Worm (Caenorhabditis elegans) whole organism, L4 larva: Measurements from ENCODE around the gene M199.8.

Experiments used
- attf-4 ChIP-seq: sonication (generic microtip); optimal IDR thresholded peaks from 3 replicates; lab custom pipeline; 2017; ENCODE audit warnings: missing biosample characterization, missing genetic modification characterization
- daf-12 ChIP-seq: fragments of 150-350 bp; optimal IDR thresholded peaks from 2 replicates; lab custom pipeline; 2014; ENCODE audit warnings: missing biosample characterization, missing genetic modification reagents, missing genetic modification characterization
- daf-8 ChIP-seq: fragments of 200-800 bp; sonication (Bioruptor generic); IDR thresholded peaks from 2 replicates; pipeline ENCODE4 v1.3.6; 2022; ENCODE audit warnings: missing genetic modification characterization, missing compliant biosample characterization
- lin-15B ChIP-seq: fragments of 150-350 bp; sonication (generic microtip); optimal IDR thresholded peaks from 3 replicates; lab custom pipeline; 2014; ENCODE audit warnings: missing biosample characterization, missing genetic modification characterization
- lsy-2 ChIP-seq, 2 experiments: fragments of 150-350 bp in 1 of 2; sonication (generic microtip) in 1 of 2; optimal IDR thresholded peaks; 2 replicates each; lab custom pipeline; 2014 to 2017; ENCODE audit warnings: missing biosample characterization in 2 of 2, missing genetic modification characterization in 2 of 2
- madf-5 ChIP-seq, 2 experiments: fragments of 200-800 bp; sonication (Bioruptor generic); IDR thresholded peaks; 2 replicates each; pipeline ENCODE4 v1.3.6; 2022; ENCODE audit warnings: missing compliant biosample characterization in 2 of 2, missing genetic modification characterization in 2 of 2
- nhr-237 ChIP-seq: sonication (generic microtip); optimal IDR thresholded peaks from 2 replicates; lab custom pipeline; 2017; ENCODE audit warnings: missing biosample characterization, missing genetic modification characterization
- pha-4 ChIP-seq, 2 experiments: fragments of 150-350 bp in 1 of 2; fragments of 200-800 bp in 1 of 2; sonication (Bioruptor generic) in 1 of 2; IDR thresholded peaks in 1 of 2; optimal IDR thresholded peaks in 1 of 2; 2 replicates each; pipeline versions ENCODE4 v1.3.6 to Lab custom; 2014 to 2022; ENCODE audit warnings: missing genetic modification characterization in 2 of 2, missing genetic modification reagents in 2 of 2, missing biosample characterization in 1 of 2, missing compliant biosample characterization in 1 of 2
- skn-1 ChIP-seq: fragments of 150-350 bp; optimal IDR thresholded peaks from 2 replicates; lab custom pipeline; 2014; ENCODE audit warnings: missing biosample characterization, missing genetic modification characterization
- unc-62 ChIP-seq, 3 experiments: fragments of 150-350 bp in 1 of 3; sonication (generic microtip); optimal IDR thresholded peaks in 2 of 3; peaks in 1 of 3; 1 replicate in 1 of 3; 2 replicates in 2 of 3; lab custom pipeline; 2014 to 2017; ENCODE audit warnings: missing biosample characterization in 3 of 3, missing genetic modification characterization in 3 of 3, missing genetic modification reagents in 3 of 3, missing genotype in 1 of 3

- TF ChIP-seq attf-4 (tag; lab: Kevin White, UChicago): no peak
- no peak for TF ChIP-seq daf-12
- TF ChIP-seq unc-62 (GFP tag; optimal IDR thresholded peaks at IDR 0.05 in 1 of 2; lab: Kevin White, UChicago): no peak
- no peak for TF ChIP-seq unc-62 (tag; optimal IDR thresholded peaks at IDR 0.05; lab: Kevin White, UChicago)
- TF ChIP-seq madf-5 (GFP tag; IDR thresholded peaks at IDR 0.05; lab: Robert Waterston, UW): no peak
- no peak for TF ChIP-seq lsy-2 (tag; optimal IDR thresholded peaks at IDR 0.05; lab: Kevin White, UChicago)
- no peak for TF ChIP-seq nhr-237 (tag; lab: Kevin White, UChicago)
- TF ChIP-seq pha-4 (GFP tag; IDR thresholded peaks at IDR 0.05; lab: Robert Waterston, UW): no peak
- TF ChIP-seq pha-4 (tag; optimal IDR thresholded peaks at IDR 0.05; lab: Kevin White, UChicago): no peak
- no peak for TF ChIP-seq lin-15B (tag; lab: Kevin White, UChicago)
- no peak for TF ChIP-seq skn-1 (tag; lab: Kevin White, UChicago)
- TF ChIP-seq daf-8 (GFP tag; lab: Robert Waterston, UW): no peak
Observed at ce11 chrIV:15103224-15103679, 30.5 kb downstream of the M199.8 start, which contains the start of gene srt-44.
